Fruit fly (Drosophila melanogaster) ovary, adult (tissue): ENCODE measurements around the gene fwd.

Source experiments
- CG17801 ChIP-seq: fragments of 200-800 bp; optimal IDR thresholded peaks from 2 replicates; lab custom pipeline; 2019; ENCODE audit warnings: missing biosample characterization, mild to moderate bottlenecking, missing genetic modification characterization, moderate library complexity; ENCODE audit not compliant: partially characterized antibody

Gene fwd

dm6 chr3L:299952-300605, 19.6 kb downstream of the fwd start:
- TF ChIP-seq CG17801 (GFP tag; lab: Kevin White, UChicago): no peak

- TF ChIP-seq CG17801 (GFP tag; lab: Kevin White, UChicago): no peak
Measured at dm6 chr3L:298459-298858, 21.2 kb downstream of the fwd start.

dm6 chr3L:297240-297639, 22.4 kb downstream of the fwd start:
- TF ChIP-seq CG17801 (GFP tag; lab: Kevin White, UChicago): no peak

dm6 chr3L:294841-295408, 24.8 kb downstream of the fwd start:
- no peak for TF ChIP-seq CG17801 (GFP tag; lab: Kevin White, UChicago)

- TF ChIP-seq CG17801 (GFP tag; lab: Kevin White, UChicago): peak; percentile 69
Measured at dm6 chr3L:292146-292776, 27.4 kb downstream of the fwd start.

dm6 chr3L:291583-292145, 28.0 kb downstream of the fwd start:
- TF ChIP-seq CG17801 (GFP tag; lab: Kevin White, UChicago): no peak

- TF ChIP-seq CG17801 (GFP tag; lab: Kevin White, UChicago): no peak
Measured at dm6 chr3L:284253-284652, 35.4 kb downstream of the fwd start.

dm6 chr3L:282276-282675, 37.4 kb downstream of the fwd start:
- no peak for TF ChIP-seq CG17801 (GFP tag; lab: Kevin White, UChicago)

- no peak for TF ChIP-seq CG17801 (GFP tag; lab: Kevin White, UChicago)
Measured at dm6 chr3L:276736-277487, 42.8 kb downstream of the fwd start, which contains the start of gene RhoGEF3. RhoGEF3 (plus strand) TSS chr3L:277437.

dm6 chr3L:274855-275254, 44.8 kb downstream of the fwd start, which contains the start of gene ttm2:
ttm2 (plus strand) TSS chr3L:275155.
- no peak for TF ChIP-seq CG17801 (GFP tag; lab: Kevin White, UChicago)

dm6 chr3L:273291-273690, 46.4 kb downstream of the fwd start, which contains the start of gene CG32845:
CG32845 (minus strand) TSS chr3L:273391.
- no peak for TF ChIP-seq CG17801 (GFP tag; lab: Kevin White, UChicago)

dm6 chr3L:271501-272249, 48.0 kb downstream of the fwd start:
- TF ChIP-seq CG17801 (GFP tag; lab: Kevin White, UChicago): peak; percentile 44

dm6 chr3L:270760-271500, 48.8 kb downstream of the fwd start, which contains the start of gene miple2:
miple2 (plus strand) TSS chr3L:271200.
- TF ChIP-seq CG17801 (GFP tag; lab: Kevin White, UChicago): no peak
